Fruit fly (Drosophila melanogaster) whole organism, wandering third instar larva: Measurements from ENCODE around the gene Ilp7.

Experiments used
- Abd-B ChIP-seq: fragments of >200 bp; optimal IDR thresholded peaks from 2 replicates; lab custom pipeline; 2017; ENCODE audit warnings: missing biosample characterization, missing genetic modification characterization
- CG32264 ChIP-seq: fragments of 200-800 bp; sonication (Bioruptor generic); optimal IDR thresholded peaks from 2 replicates; lab custom pipeline; 2016; ENCODE audit warnings: missing biosample characterization, missing genetic modification characterization
- CG9705 ChIP-seq: fragments of 200-800 bp; sonication (Bioruptor generic); optimal IDR thresholded peaks from 2 replicates; lab custom pipeline; 2018; ENCODE audit warnings: missing biosample characterization, mild to moderate bottlenecking, missing genetic modification characterization
- CrebA ChIP-seq: fragments of 200-800 bp; sonication (Bioruptor generic); optimal IDR thresholded peaks from 2 replicates; lab custom pipeline; 2016; ENCODE audit warnings: missing biosample characterization, mild to moderate bottlenecking, missing genetic modification characterization, borderline replicate concordance
- Dfd ChIP-seq: fragments of >200 bp; optimal IDR thresholded peaks from 2 replicates; lab custom pipeline; 2017; ENCODE audit warnings: missing biosample characterization, missing genetic modification characterization
- Dif ChIP-seq: fragments of 200-275, 200-300 bp; sonication (Bioruptor generic); optimal IDR thresholded peaks from 2 replicates; lab custom pipeline; 2018; ENCODE audit warnings: missing biosample characterization, missing genetic modification characterization; ENCODE audit not compliant: partially characterized antibody
- GATAd ChIP-seq: sonication (Bioruptor generic); optimal IDR thresholded peaks from 2 replicates; lab custom pipeline; 2016; ENCODE audit warnings: missing biosample characterization, missing genetic modification characterization
- HLH106 ChIP-seq: fragments of 200-800 bp; optimal IDR thresholded peaks from 3 replicates; lab custom pipeline; 2019; ENCODE audit warnings: missing biosample characterization, mild to moderate bottlenecking, missing genetic modification characterization, moderate library complexity
- Hnf4 ChIP-seq: fragments of 200-800 bp; sonication (Bioruptor generic); optimal IDR thresholded peaks from 2 replicates; lab custom pipeline; 2016; ENCODE audit warnings: missing biosample characterization, mild to moderate bottlenecking, missing genetic modification characterization
- Hr78 ChIP-seq: fragments of >200 bp; optimal IDR thresholded peaks from 2 replicates; lab custom pipeline; 2017; ENCODE audit warnings: missing biosample characterization, missing genetic modification characterization
- Hr83 ChIP-seq: fragments of 200-300 bp; sonication (Bioruptor generic); optimal IDR thresholded peaks from 2 replicates; lab custom pipeline; 2016; ENCODE audit warnings: missing biosample characterization, mild to moderate bottlenecking, missing genetic modification characterization, moderate library complexity; ENCODE audit not compliant: poor library complexity, severe bottlenecking
- Jra ChIP-seq: sonication (Bioruptor generic); optimal IDR thresholded peaks from 2 replicates; lab custom pipeline; 2016; ENCODE audit warnings: missing biosample characterization, missing genetic modification characterization
- Mio ChIP-seq: sonication (Bioruptor generic); optimal IDR thresholded peaks from 2 replicates; lab custom pipeline; 2016; ENCODE audit warnings: missing biosample characterization, missing genetic modification characterization
- Myc ChIP-seq: fragments of >200 bp; optimal IDR thresholded peaks from 2 replicates; lab custom pipeline; 2017
- N ChIP-seq: fragments of >200 bp; optimal IDR thresholded peaks from 2 replicates; lab custom pipeline; 2018; ENCODE audit warnings: missing biosample characterization, missing external identifiers, missing genetic modification characterization
- OdsH ChIP-seq: fragments of 200-800 bp; sonication (Bioruptor generic); optimal IDR thresholded peaks from 2 replicates; lab custom pipeline; 2016; ENCODE audit warnings: missing biosample characterization, mild to moderate bottlenecking, missing genetic modification characterization
- Rel ChIP-seq, 2 experiments: fragments of 200-800 bp; sonication (Bioruptor generic) in 1 of 2; optimal IDR thresholded peaks; 2 replicates in 1 of 2; 3 replicates in 1 of 2; lab custom pipeline; 2016 to 2019; ENCODE audit warnings: mild to moderate bottlenecking in 2 of 2, missing biosample characterization in 2 of 2, missing genetic modification characterization in 2 of 2, moderate library complexity in 1 of 2
- Sp1 ChIP-seq: fragments of 200-800 bp; sonication (Bioruptor generic); optimal IDR thresholded peaks from 3 replicates; lab custom pipeline; 2019; ENCODE audit warnings: missing biosample characterization, mild to moderate bottlenecking, missing genetic modification characterization, moderate library complexity
- Vsx2 ChIP-seq: fragments of 200-300, 225-300 bp; sonication (Bioruptor generic); optimal IDR thresholded peaks from 2 replicates; lab custom pipeline; 2018; ENCODE audit warnings: missing biosample characterization, missing genetic modification characterization; ENCODE audit not compliant: partially characterized antibody
- br ChIP-seq: fragments of 200-800 bp; sonication (Bioruptor generic); optimal IDR thresholded peaks from 2 replicates; lab custom pipeline; 2016; ENCODE audit warnings: missing biosample characterization, missing genetic modification characterization
- brk ChIP-seq: fragments of 200-800 bp; sonication (Bioruptor generic); optimal IDR thresholded peaks from 2 replicates; lab custom pipeline; 2016; ENCODE audit warnings: missing biosample characterization, mild to moderate bottlenecking, missing genetic modification characterization
- dl ChIP-seq, 2 experiments: fragments of 175-275, 200-275 bp in 1 of 2; fragments of 200-275 bp in 1 of 2; sonication (Bioruptor generic); optimal IDR thresholded peaks; lab custom pipeline; 2018; ENCODE audit warnings: mild to moderate bottlenecking in 2 of 2, missing biosample characterization in 2 of 2, missing genetic modification characterization in 2 of 2, moderate library complexity in 2 of 2; ENCODE audit not compliant: partially characterized antibody in 2 of 2, insufficient read depth in 1 of 2
- dmrt93B ChIP-seq: fragments of 200-800 bp; sonication (Bioruptor generic); optimal IDR thresholded peaks from 2 replicates; lab custom pipeline; 2018; ENCODE audit warnings: missing biosample characterization, mild to moderate bottlenecking, missing genetic modification characterization
- dsf ChIP-seq: sonication (Bioruptor generic); optimal IDR thresholded peaks from 2 replicates; lab custom pipeline; 2016; ENCODE audit warnings: missing biosample characterization, missing genetic modification characterization, borderline replicate concordance
- ey ChIP-seq: fragments of 200-800 bp; sonication (Bioruptor generic); optimal IDR thresholded peaks from 2 replicates; lab custom pipeline; 2016; ENCODE audit warnings: missing biosample characterization, missing genetic modification characterization
- foxo ChIP-seq, 2 experiments: fragments of 200-800 bp; sonication (Bioruptor generic); optimal IDR thresholded peaks; 2 replicates in 1 of 2; 3 replicates in 1 of 2; lab custom pipeline; 2016 to 2017; ENCODE audit warnings: missing biosample characterization in 2 of 2, missing genetic modification characterization in 2 of 2
- fru ChIP-seq: fragments of 200-800 bp; sonication (Bioruptor generic); optimal IDR thresholded peaks from 3 replicates; lab custom pipeline; 2016; ENCODE audit warnings: missing biosample characterization, mild to moderate bottlenecking, missing genetic modification characterization
- h ChIP-seq: fragments of 200-800 bp; sonication (Bioruptor generic); optimal IDR thresholded peaks from 3 replicates; lab custom pipeline; 2016; ENCODE audit warnings: missing biosample characterization, mild to moderate bottlenecking, missing genetic modification characterization
- jim ChIP-seq: fragments of 175-275, 200-325 bp; sonication (Bioruptor generic); optimal IDR thresholded peaks from 2 replicates; lab custom pipeline; 2016; ENCODE audit warnings: missing biosample characterization, mild to moderate bottlenecking, missing genetic modification characterization
- lola ChIP-seq: fragments of >200 bp; optimal IDR thresholded peaks from 2 replicates; lab custom pipeline; 2017; ENCODE audit warnings: missing biosample characterization, missing genetic modification characterization
- pan ChIP-seq: fragments of >200 bp; optimal IDR thresholded peaks from 2 replicates; lab custom pipeline; 2017
- psq ChIP-seq: fragments of 200-800 bp; sonication (Bioruptor generic); optimal IDR thresholded peaks from 3 replicates; lab custom pipeline; 2017; ENCODE audit warnings: missing biosample characterization, mild to moderate bottlenecking, missing genetic modification characterization, moderate library complexity
- rgr ChIP-seq: fragments of 200-800 bp; sonication (Bioruptor generic); optimal IDR thresholded peaks from 3 replicates; lab custom pipeline; 2016; ENCODE audit warnings: missing biosample characterization, mild to moderate bottlenecking, missing genetic modification characterization
- sage ChIP-seq: fragments of 200-800 bp; sonication (Bioruptor generic); optimal IDR thresholded peaks from 2 replicates; lab custom pipeline; 2016; ENCODE audit warnings: missing biosample characterization, mild to moderate bottlenecking, missing genetic modification characterization
- sv ChIP-seq: fragments of 200-800 bp; sonication (Bioruptor generic); optimal IDR thresholded peaks from 3 replicates; lab custom pipeline; 2016; ENCODE audit warnings: missing biosample characterization, missing genetic modification characterization
- tai ChIP-seq: sonication (Bioruptor generic); optimal IDR thresholded peaks from 2 replicates; lab custom pipeline; 2016; ENCODE audit warnings: missing biosample characterization, missing genetic modification characterization
- usp ChIP-seq: fragments of >200 bp; optimal IDR thresholded peaks from 2 replicates; lab custom pipeline; 2017; ENCODE audit warnings: missing biosample characterization, missing genetic modification characterization
- woc ChIP-seq: sonication (Bioruptor generic); optimal IDR thresholded peaks from 2 replicates; lab custom pipeline; 2016; ENCODE audit warnings: missing biosample characterization, mild to moderate bottlenecking, missing genetic modification characterization

Ilp7 gene

dm6 chrX:3667199-3667671 lies at the start of gene Ilp7:
Gene Ilp7, plus strand, starts transcription at chrX:3667621.
- TF ChIP-seq Abd-B (no peak), h (GFP tag; lab: Kevin White, UChicago) (peak; percentile 23), woc (no peak), N (GFP tag; lab: Kevin White, UChicago) (no peak), br (GFP tag; lab: Kevin White, UChicago) (no peak), foxo (GFP tag; optimal IDR thresholded peaks at IDR 0.05; lab: Kevin White, UChicago) (peak in 1 of 2 experiments; percentile 15), GATAd (GFP tag; lab: Kevin White, UChicago) (no peak), rgr (GFP tag; lab: Kevin White, UChicago) (peak; percentile 9), fru (GFP tag; lab: Kevin White, UChicago) (peak; percentile 2), dsf (GFP tag; lab: Kevin White, UChicago) (no peak), pan (lab: Kevin White, UChicago) (no peak), Rel (GFP tag; optimal IDR thresholded peaks at IDR 0.05; lab: Kevin White, UChicago) (no peak), Rel (tag; optimal IDR thresholded peaks at IDR 0.05; lab: Kevin White, UChicago) (no peak), Myc (lab: Kevin White, UChicago) (no peak)

- no peak for TF ChIP-seq Hr83
- peak; percentile 13 for TF ChIP-seq HLH106 (tag; lab: Kevin White, UChicago)
- no peak for TF ChIP-seq brk (GFP tag; lab: Kevin White, UChicago)
- TF ChIP-seq lola (GFP tag; lab: Kevin White, UChicago), result no peak
- no peak for TF ChIP-seq Abd-B
- no peak for TF ChIP-seq dmrt93B
- no peak for TF ChIP-seq psq (GFP tag; lab: Kevin White, UChicago)
- TF ChIP-seq tai (GFP tag; lab: Kevin White, UChicago), result peak; percentile 40
- peak; percentile 19 for TF ChIP-seq fru (GFP tag; lab: Kevin White, UChicago)
- TF ChIP-seq br (GFP tag; lab: Kevin White, UChicago), result no peak
These were observed 4.2 kb downstream of the Ilp7 start, which contains the start of the genes Parg and Mnt for dm6 chrX:3671469-3672094. Gene Parg, minus strand, starts transcription at chrX:3671502. Gene Mnt, plus strand, starts transcription at chrX:3671801.

dm6 chrX:3672095-3672995 lies 4.9 kb downstream of the Ilp7 start:
- TF ChIP-seq CG32264 (GFP tag; lab: Kevin White, UChicago) (peak; percentile 62), woc (peak; percentile 63), fru (GFP tag; lab: Kevin White, UChicago) (peak; percentile 86), rgr (GFP tag; lab: Kevin White, UChicago) (peak; percentile 77), Myc (lab: Kevin White, UChicago) (no peak), lola (GFP tag; lab: Kevin White, UChicago) (no peak), Jra (peak; percentile 38), pan (lab: Kevin White, UChicago) (no peak), foxo (GFP tag; optimal IDR thresholded peaks at IDR 0.05; lab: Kevin White, UChicago) (peak; percentile 23 to 83), GATAd (GFP tag; lab: Kevin White, UChicago) (peak; percentile 64), Dif (peak; percentile 90), Hr78 (no peak), ey (GFP tag; lab: Kevin White, UChicago) (peak; percentile 89), h (GFP tag; lab: Kevin White, UChicago) (peak; percentile 82), Hr83 (no peak), N (GFP tag; lab: Kevin White, UChicago) (no peak), brk (GFP tag; lab: Kevin White, UChicago) (peak; percentile 4), dsf (GFP tag; lab: Kevin White, UChicago) (no peak), OdsH (GFP tag; lab: Kevin White, UChicago) (peak; percentile 73), sv (GFP tag; lab: Kevin White, UChicago) (no peak), Hnf4 (GFP tag; lab: Kevin White, UChicago) (peak; percentile 62), Rel (GFP tag; optimal IDR thresholded peaks at IDR 0.05; lab: Kevin White, UChicago) (peak; percentile 24), Rel (tag; optimal IDR thresholded peaks at IDR 0.05; lab: Kevin White, UChicago) (peak; percentile 56), CG9705 (GFP tag; lab: Kevin White, UChicago) (peak; percentile 4), HLH106 (tag; lab: Kevin White, UChicago) (peak; percentile 81), Vsx2 (GFP tag; lab: Kevin White, UChicago) (peak; percentile 71), usp (GFP tag; lab: Kevin White, UChicago) (no peak), sage (GFP tag; lab: Kevin White, UChicago) (peak; percentile 0), Mio (GFP tag; lab: Kevin White, UChicago) (peak; percentile 22), CrebA (peak; percentile 70), Abd-B (no peak), Dfd (GFP tag; lab: Kevin White, UChicago) (no peak), tai (GFP tag; lab: Kevin White, UChicago) (peak; percentile 59), jim (GFP tag; lab: Kevin White, UChicago) (no peak), psq (GFP tag; lab: Kevin White, UChicago) (peak; percentile 73), dl (GFP tag; optimal IDR thresholded peaks at IDR 0.05; lab: Kevin White, UChicago; ENCODE audit: insufficient read depth in 1 of 2, partially characterized antibody in 2 of 2) (peak; percentile 91 to 92), Sp1 (GFP tag; lab: Kevin White, UChicago) (peak; percentile 76), dmrt93B (peak; percentile 46), br (GFP tag; lab: Kevin White, UChicago) (peak; percentile 86)
